Fruit fly (Drosophila melanogaster) whole organism, embryonic: ENCODE data around the gene Mec2.

ENCODE experiments used
- CG10321 ChIP-seq: fragments of 200-800 bp; sonication (Bioruptor generic); IDR thresholded peaks from 2 replicates; pipeline ENCODE4 v1.3.6; 2022; ENCODE audit warnings: missing biosample characterization, missing genetic modification characterization
- CG11085 ChIP-seq: fragments of 200-800 bp; sonication (Bioruptor generic); IDR thresholded peaks from 2 replicates; pipeline ENCODE4 v1.3.6; 2022; ENCODE audit warnings: missing biosample characterization, missing genetic modification characterization
- CG11398 ChIP-seq: fragments of 200-800 bp; sonication (Bioruptor generic); optimal IDR thresholded peaks from 2 replicates; lab custom pipeline; 2016; ENCODE audit warnings: missing biosample characterization, missing genetic modification characterization
- CG12155 ChIP-seq: fragments of 200-800 bp; sonication (Bioruptor generic); optimal IDR thresholded peaks from 3 replicates; lab custom pipeline; 2016; ENCODE audit warnings: missing biosample characterization, missing genetic modification characterization
- CG13287 ChIP-seq: fragments of 200-800 bp; sonication (Bioruptor generic); IDR thresholded peaks from 2 replicates; pipeline ENCODE4 v1.3.6; 2022; ENCODE audit warnings: missing biosample characterization, missing genetic modification characterization; ENCODE audit not compliant: partially characterized antibody
- CG17328 ChIP-seq: fragments of 200-800 bp; sonication (Bioruptor generic); IDR thresholded peaks from 2 replicates; pipeline ENCODE4 v1.3.6; 2022; ENCODE audit warnings: missing biosample characterization, missing genetic modification characterization
- CG30020 ChIP-seq: fragments of 200-800 bp; optimal IDR thresholded peaks from 2 replicates; lab custom pipeline; 2019; ENCODE audit warnings: missing biosample characterization, mild to moderate bottlenecking, missing genetic modification characterization, moderate library complexity
- CG30431 ChIP-seq: fragments of 200-800 bp; sonication (Bioruptor generic); optimal IDR thresholded peaks from 2 replicates; lab custom pipeline; 2017; ENCODE audit warnings: missing biosample characterization, missing genetic modification characterization
- CG3281 ChIP-seq: fragments of 200-800 bp; sonication (Bioruptor generic); optimal IDR thresholded peaks from 3 replicates; lab custom pipeline; 2017; ENCODE audit warnings: missing biosample characterization, mild to moderate bottlenecking, missing genetic modification characterization
- CG33213 ChIP-seq: fragments of 200-800 bp; sonication (Bioruptor generic); optimal IDR thresholded peaks from 3 replicates; lab custom pipeline; 2016; ENCODE audit warnings: missing biosample characterization, missing genetic modification characterization
- CG42726 ChIP-seq: fragments of 200-800 bp; sonication (Bioruptor generic); IDR thresholded peaks from 2 replicates; pipeline ENCODE4 v1.3.6; 2022; ENCODE audit warnings: missing biosample characterization, missing genetic modification characterization; ENCODE audit not compliant: partially characterized antibody
- CG6654 ChIP-seq: fragments of 200-800 bp; sonication (Bioruptor generic); optimal IDR thresholded peaks from 2 replicates; lab custom pipeline; 2017; ENCODE audit warnings: missing biosample characterization, mild to moderate bottlenecking, missing genetic modification characterization
- CG6689 ChIP-seq: fragments of 200-800 bp; sonication (Bioruptor generic); IDR thresholded peaks from 2 replicates; pipeline ENCODE4 v1.3.6; 2022; ENCODE audit warnings: missing biosample characterization, missing genetic modification characterization
- CG7786 ChIP-seq: fragments of 200-800 bp; sonication (Bioruptor generic); optimal IDR thresholded peaks from 2 replicates; lab custom pipeline; 2016; ENCODE audit warnings: missing biosample characterization, missing genetic modification characterization
- CG8924 ChIP-seq: fragments of 200-800 bp; optimal IDR thresholded peaks from 3 replicates; lab custom pipeline; 2019; ENCODE audit warnings: missing biosample characterization, mild to moderate bottlenecking, missing genetic modification characterization, moderate library complexity
- Dbx ChIP-seq: fragments of 200-800 bp; sonication (Bioruptor generic); IDR thresholded peaks from 3 replicates; pipeline ENCODE4 v1.3.6; 2022; ENCODE audit warnings: missing biosample characterization, missing genetic modification characterization
- E2f1 ChIP-seq: fragments of 200-800 bp; sonication (Bioruptor generic); IDR thresholded peaks from 2 replicates; pipeline ENCODE4 v1.3.6; 2022; ENCODE audit warnings: missing biosample characterization, missing genetic modification characterization
- Ets65A ChIP-seq: fragments of 200-800 bp; sonication (Bioruptor generic); peaks from one replicate; lab custom pipeline; 2016; ENCODE audit warnings: missing biosample characterization, missing genetic modification characterization
- Fer1 ChIP-seq: fragments of 200-800 bp; sonication (Bioruptor generic); optimal IDR thresholded peaks from 2 replicates; lab custom pipeline; 2017; ENCODE audit warnings: missing biosample characterization, mild to moderate bottlenecking, missing genetic modification characterization
- Fer3 ChIP-seq: fragments of 200-800 bp; sonication (Bioruptor generic); optimal IDR thresholded peaks from 2 replicates; lab custom pipeline; 2018; ENCODE audit warnings: missing biosample characterization, mild to moderate bottlenecking, missing genetic modification characterization, moderate library complexity
- GATAe ChIP-seq: fragments of 200-800 bp; sonication (Bioruptor generic); conservative IDR thresholded peaks from 2 replicates; pipeline ENCODE4 v1.3.6; 2022; ENCODE audit warnings: missing biosample characterization, missing genetic modification characterization
- H15 ChIP-seq: fragments of 200-800 bp; sonication (Bioruptor generic); IDR thresholded peaks from 3 replicates; pipeline ENCODE4 v1.3.6; 2022; ENCODE audit warnings: missing biosample characterization, missing genetic modification characterization
- Hey ChIP-seq: fragments of 200-800 bp; sonication (Bioruptor generic); optimal IDR thresholded peaks from 3 replicates; lab custom pipeline; 2018; ENCODE audit warnings: missing biosample characterization, mild to moderate bottlenecking, missing genetic modification characterization
- HmgD ChIP-seq: fragments of 200-800 bp; sonication (Bioruptor generic); optimal IDR thresholded peaks from 3 replicates; lab custom pipeline; 2016; ENCODE audit warnings: missing biosample characterization, missing genetic modification characterization
- Neu2 ChIP-seq: fragments of 200-800 bp; sonication (Bioruptor generic); optimal IDR thresholded peaks from 3 replicates; lab custom pipeline; 2016; ENCODE audit warnings: missing biosample characterization, missing genetic modification characterization, borderline replicate concordance
- NfI ChIP-seq: fragments of 200-800 bp; sonication (Bioruptor generic); optimal IDR thresholded peaks from 3 replicates; lab custom pipeline; 2018; ENCODE audit warnings: missing biosample characterization, mild to moderate bottlenecking, missing genetic modification characterization, moderate library complexity
- Scr ChIP-seq: fragments of 200-800 bp; sonication (Bioruptor generic); IDR thresholded peaks from 2 replicates; pipeline ENCODE4 v1.3.6; 2022; ENCODE audit warnings: missing biosample characterization, missing genetic modification characterization; ENCODE audit not compliant: partially characterized antibody
- Usf ChIP-seq: fragments of 200-800 bp; sonication (Bioruptor generic); optimal IDR thresholded peaks from 2 replicates; lab custom pipeline; 2017; ENCODE audit warnings: missing genotype, missing biosample characterization, missing genetic modification characterization
- Xrp1 ChIP-seq: fragments of 200-800 bp; sonication (Bioruptor generic); IDR thresholded peaks from 2 replicates; pipeline ENCODE4 v1.3.6; 2022; ENCODE audit warnings: missing biosample characterization, missing genetic modification characterization
- amos ChIP-seq: fragments of 200-800 bp; sonication (Bioruptor generic); IDR thresholded peaks from 2 replicates; pipeline ENCODE4 v1.3.6; 2022; ENCODE audit warnings: missing biosample characterization, missing genetic modification characterization; ENCODE audit not compliant: partially characterized antibody
- ash1 ChIP-seq: fragments of 200-800 bp; sonication (Bioruptor generic); optimal IDR thresholded peaks from 2 replicates; lab custom pipeline; 2018; ENCODE audit warnings: missing biosample characterization, mild to moderate bottlenecking, missing genetic modification characterization
- cad ChIP-seq: fragments of >200 bp; optimal IDR thresholded peaks from 2 replicates; lab custom pipeline; 2017; ENCODE audit warnings: missing biosample characterization, missing genetic modification characterization
- cato ChIP-seq: fragments of 200-800 bp; sonication (Bioruptor generic); optimal IDR thresholded peaks from 2 replicates; lab custom pipeline; 2016; ENCODE audit warnings: missing biosample characterization, missing genetic modification characterization, borderline replicate concordance
- dm ChIP-seq: fragments of 200-800 bp; sonication (Bioruptor generic); optimal IDR thresholded peaks from 3 replicates; lab custom pipeline; 2016; ENCODE audit warnings: missing biosample characterization, missing genetic modification characterization
- fd96Cb ChIP-seq: fragments of 200-800 bp; sonication (Bioruptor generic); optimal IDR thresholded peaks from 2 replicates; lab custom pipeline; 2018; ENCODE audit warnings: missing biosample characterization, mild to moderate bottlenecking, missing genetic modification characterization, moderate library complexity
- gce ChIP-seq: fragments of 200-800 bp; sonication (Bioruptor generic); IDR thresholded peaks from 3 replicates; pipeline ENCODE4 v1.3.6; 2022; ENCODE audit warnings: missing biosample characterization, missing genetic modification characterization
- gem ChIP-seq: fragments of 200-800 bp; sonication (Bioruptor generic); optimal IDR thresholded peaks from 2 replicates; lab custom pipeline; 2019; ENCODE audit warnings: missing biosample characterization, mild to moderate bottlenecking, missing genetic modification characterization, moderate library complexity
- gfzf ChIP-seq: fragments of 200-800 bp; sonication (Bioruptor generic); optimal IDR thresholded peaks from 2 replicates; lab custom pipeline; 2016; ENCODE audit warnings: missing biosample characterization, mild to moderate bottlenecking, missing genetic modification characterization, moderate library complexity
- gt ChIP-seq: fragments of 200-800 bp; sonication (Bioruptor generic); IDR thresholded peaks from 2 replicates; pipeline ENCODE4 v1.3.6; 2022; ENCODE audit warnings: missing biosample characterization, missing genetic modification characterization
- hbn ChIP-seq: fragments of 200-800 bp; sonication (Bioruptor generic); IDR thresholded peaks from 2 replicates; pipeline ENCODE4 v1.3.6; 2022; ENCODE audit warnings: missing biosample characterization, missing genetic modification characterization; ENCODE audit not compliant: partially characterized antibody
- ken ChIP-seq: fragments of 200-800 bp; sonication (Bioruptor generic); IDR thresholded peaks from 3 replicates; pipeline ENCODE4 v1.3.6; 2022; ENCODE audit warnings: missing biosample characterization, missing genetic modification characterization
- knrl ChIP-seq: fragments of 200-800 bp; sonication (Bioruptor generic); IDR thresholded peaks from 3 replicates; pipeline ENCODE4 v1.3.6; 2022; ENCODE audit warnings: missing biosample characterization, missing genetic modification characterization; ENCODE audit not compliant: partially characterized antibody
- maf-S ChIP-seq: fragments of 200-800 bp; sonication (Bioruptor generic); optimal IDR thresholded peaks from 2 replicates; lab custom pipeline; 2016; ENCODE audit warnings: missing biosample characterization, missing genetic modification characterization
- nerfin-1 ChIP-seq: fragments of 200-800 bp; sonication (Bioruptor generic); optimal IDR thresholded peaks from 3 replicates; lab custom pipeline; 2019; ENCODE audit warnings: missing biosample characterization, mild to moderate bottlenecking, missing genetic modification characterization, moderate library complexity
- oc ChIP-seq: fragments of 200-800 bp; sonication (Bioruptor generic); optimal IDR thresholded peaks from 2 replicates; lab custom pipeline; 2018; ENCODE audit warnings: missing biosample characterization, mild to moderate bottlenecking, missing genetic modification characterization, moderate library complexity
- ro ChIP-seq: fragments of 200-800 bp; sonication (Bioruptor generic); IDR thresholded peaks from 2 replicates; pipeline ENCODE4 v1.3.6; 2022; ENCODE audit warnings: missing biosample characterization, missing genetic modification characterization
- row ChIP-seq: fragments of 200-800 bp; sonication (Bioruptor generic); IDR thresholded peaks from 3 replicates; pipeline ENCODE4 v1.3.6; 2022; ENCODE audit warnings: missing biosample characterization, missing genetic modification characterization
- trh ChIP-seq: fragments of 200-800 bp; sonication (Bioruptor generic); optimal IDR thresholded peaks from 2 replicates; lab custom pipeline; 2016; ENCODE audit warnings: missing biosample characterization, missing genetic modification characterization
- zen ChIP-seq: fragments of 200-800 bp; sonication (Bioruptor generic); optimal IDR thresholded peaks from 3 replicates; lab custom pipeline; 2018; ENCODE audit warnings: missing biosample characterization, mild to moderate bottlenecking, missing genetic modification characterization, moderate library complexity
- zf30C ChIP-seq: fragments of 200-800 bp; sonication (Bioruptor generic); optimal IDR thresholded peaks from 3 replicates; lab custom pipeline; 2018; ENCODE audit warnings: missing biosample characterization, mild to moderate bottlenecking, missing genetic modification characterization

The Mec2 gene

DNA sequence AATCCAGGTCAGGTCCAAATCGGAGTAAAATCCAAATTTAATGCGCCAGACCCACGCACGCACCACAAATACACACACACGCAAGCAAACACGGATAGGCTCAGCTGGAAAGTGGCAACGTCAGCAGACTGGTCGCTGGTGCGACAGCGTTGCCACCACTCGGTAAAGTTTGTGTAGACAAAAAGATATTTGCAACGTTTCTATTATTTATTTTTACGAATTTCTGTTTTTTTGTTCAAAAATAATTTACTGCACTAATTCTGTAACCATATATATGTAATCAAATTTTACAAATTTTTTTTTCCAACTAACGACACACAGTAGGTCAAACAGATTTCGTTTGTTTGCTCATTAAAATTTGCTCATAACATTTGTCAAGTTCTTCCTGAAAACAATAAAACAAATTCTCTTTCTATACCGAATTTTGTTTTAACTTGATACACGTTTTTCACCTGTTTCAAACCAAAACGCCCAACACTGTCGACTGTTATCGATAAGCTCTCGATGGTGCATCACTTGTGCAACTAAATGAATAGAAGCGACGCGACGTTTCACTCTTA is 8.1 kb upstream of the Mec2 start, which contains the start of the genes CG7556 and CG7453 (continued):
- TF ChIP-seq maf-S (GFP tag; lab: Kevin White, UChicago) = peak; percentile 71
- no peak for TF ChIP-seq Scr (GFP tag; lab: Robert Waterston, UW)
- no peak for TF ChIP-seq Hey
- TF ChIP-seq ken = peak; percentile 56; the same call in 1 of the 3 replicates
- TF ChIP-seq Xrp1 (GFP tag; lab: Robert Waterston, UW) = peak; percentile 67
- no peak for TF ChIP-seq knrl
- peak; percentile 56 for TF ChIP-seq CG33213
- TF ChIP-seq CG8924 = peak; percentile 61
- no peak for TF ChIP-seq cad
- TF ChIP-seq CG13287 = 0 out of 2 replicates have a peak, but pooled peaks have one; percentile 14
- TF ChIP-seq H15 (GFP tag; lab: Robert Waterston, UW) = peak; percentile 38; the same call in 1 of the 3 replicates
- peak; percentile 76 for TF ChIP-seq CG6689 (GFP tag; lab: Robert Waterston, UW)
- TF ChIP-seq gt (GFP tag; lab: Robert Waterston, UW) = no peak
- TF ChIP-seq CG7786 (GFP tag; lab: Kevin White, UChicago) = peak; percentile 63
- peak; percentile 22 for TF ChIP-seq zen (tag; lab: Kevin White, UChicago)
- TF ChIP-seq hbn = no peak
- peak; percentile 17; the same call in 1 of the 2 replicates for TF ChIP-seq CG11085 (GFP tag; lab: Robert Waterston, UW)
- TF ChIP-seq NfI (GFP tag; lab: Kevin White, UChicago) = peak; percentile 76
- TF ChIP-seq CG17328 (GFP tag; lab: Robert Waterston, UW) = 0 out of 2 replicates have a peak, but pooled peaks have one; percentile 27
- TF ChIP-seq ash1 (GFP tag; lab: Kevin White, UChicago) = no peak
- peak; percentile 45 for TF ChIP-seq CG30431 (GFP tag; lab: Kevin White, UChicago)
- peak; percentile 83 for TF ChIP-seq row
- TF ChIP-seq CG3281 = peak; percentile 62
- TF ChIP-seq E2f1 = peak; percentile 51; the same call in 1 of the 2 replicates
- TF ChIP-seq Neu2 (GFP tag; lab: Kevin White, UChicago) = no peak
- no peak for TF ChIP-seq amos
- TF ChIP-seq Ets65A = peak; percentile 98
- TF ChIP-seq gem = peak; percentile 86
- TF ChIP-seq ro (GFP tag; lab: Robert Waterston, UW) = no peak
- TF ChIP-seq CG12155 (GFP tag; lab: Kevin White, UChicago) = peak; percentile 65
- TF ChIP-seq zf30C (GFP tag; lab: Kevin White, UChicago) = peak; percentile 64
- no peak for TF ChIP-seq trh (GFP tag; lab: Kevin White, UChicago)
- no peak for TF ChIP-seq CG42726
- peak; percentile 54 for TF ChIP-seq Fer3 (tag; lab: Kevin White, UChicago)
- no peak for TF ChIP-seq gce (GFP tag; lab: Robert Waterston, UW)
- peak; percentile 28 for TF ChIP-seq HmgD (GFP tag; lab: Kevin White, UChicago)
- peak; percentile 47; the same call in 2 of the 3 replicates for TF ChIP-seq Dbx (GFP tag; lab: Robert Waterston, UW)
- TF ChIP-seq cato = peak; percentile 45
- peak; percentile 71 for TF ChIP-seq Fer1
- TF ChIP-seq GATAe (GFP tag; lab: Robert Waterston, UW) = no peak
- TF ChIP-seq nerfin-1 = peak; percentile 57
- TF ChIP-seq gfzf = peak; percentile 12
- TF ChIP-seq oc (tag; lab: Kevin White, UChicago) = no peak
- peak; percentile 46 for TF ChIP-seq fd96Cb
- TF ChIP-seq CG30020 (tag; lab: Kevin White, UChicago) = peak; percentile 72
- peak; percentile 79 for TF ChIP-seq dm
- no peak for TF ChIP-seq CG10321 (GFP tag; lab: Robert Waterston, UW)
- TF ChIP-seq CG6654 (GFP tag; lab: Kevin White, UChicago) = peak; percentile 45
- TF ChIP-seq Usf (GFP tag; lab: Kevin White, UChicago) = peak; percentile 30
- peak; percentile 60 for TF ChIP-seq CG11398 (GFP tag; lab: Kevin White, UChicago)
